Fruit fly (Drosophila melanogaster): ENCODE measurements around the gene twin.

twin gene

DNA sequence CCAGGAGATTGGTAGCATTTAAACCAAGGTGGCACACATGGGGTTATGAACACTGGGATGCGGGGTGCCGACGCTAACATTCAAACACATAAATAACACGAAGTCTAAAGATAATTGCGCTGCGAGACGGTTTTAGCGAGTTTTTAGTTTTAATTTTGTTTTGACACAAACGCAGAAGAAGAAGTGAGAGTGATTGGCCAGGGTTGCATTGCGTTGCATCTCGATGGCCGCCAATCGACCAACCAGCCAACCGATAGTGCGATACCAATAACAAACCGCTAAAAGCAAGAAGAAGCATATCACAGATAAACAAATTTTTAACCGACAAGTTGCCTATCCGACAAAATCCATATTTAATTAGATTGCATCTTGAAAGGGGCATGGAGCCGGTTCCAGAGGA lies 5.0 kb upstream of the twin start, which contains the start of the genes Spps and CG13609 (continued):
- peak; percentile 72 for TF ChIP-seq CG3995 (GFP tag; optimal IDR thresholded peaks at IDR 0.05)
- TF ChIP-seq lilli (GFP tag; optimal IDR thresholded peaks at IDR 0.05): peak; percentile 47
- TF ChIP-seq sqz (GFP tag; optimal IDR thresholded peaks at IDR 0.05): no peak
- peak; percentile 3 for TF ChIP-seq Mes4 (GFP tag; optimal IDR thresholded peaks at IDR 0.05)
- TF ChIP-seq gcm (GFP tag; optimal IDR thresholded peaks at IDR 0.05): no peak
- TF ChIP-seq CG10565 (GFP tag; optimal IDR thresholded peaks at IDR 0.05): no peak
- no peak for TF ChIP-seq CG10654 (GFP tag; optimal IDR thresholded peaks at IDR 0.05)
- TF ChIP-seq CG6683 (GFP tag; optimal IDR thresholded peaks at IDR 0.05): no peak
- TF ChIP-seq Xbp1 (GFP tag; optimal IDR thresholded peaks at IDR 0.05): no peak
- TF ChIP-seq pan (optimal IDR thresholded peaks at IDR 0.05): no peak
- peak in 1 of 2 experiments; percentile 4 for TF ChIP-seq pan (GFP tag; optimal IDR thresholded peaks at IDR 0.05 in 1 of 2, IDR thresholded peaks at IDR 0.05 in 1 of 2)
- TF ChIP-seq CG15269 (tag; optimal IDR thresholded peaks at IDR 0.05): no peak
- TF ChIP-seq grau (tag; optimal IDR thresholded peaks at IDR 0.05): peak; percentile 40
- no peak for TF ChIP-seq CG7839 (tag; optimal IDR thresholded peaks at IDR 0.05)
- TF ChIP-seq Abd-B (GFP tag; optimal IDR thresholded peaks at IDR 0.05): no peak
- TF ChIP-seq pita (GFP tag; optimal IDR thresholded peaks at IDR 0.05): no peak
- TF ChIP-seq Hr39 (optimal IDR thresholded peaks at IDR 0.05): no peak
- no peak for TF ChIP-seq CG13123 (GFP tag; optimal IDR thresholded peaks at IDR 0.05)
- TF ChIP-seq ttk (GFP tag; IDR thresholded peaks at IDR 0.05): no peak
- TF ChIP-seq rib (GFP tag; IDR thresholded peaks at IDR 0.05): no peak
- TF ChIP-seq CG13894 (tag; optimal IDR thresholded peaks at IDR 0.05): no peak
- TF ChIP-seq salm (tag; optimal IDR thresholded peaks at IDR 0.05): no peak
- peak; percentile 51; the same call in 2 of the 3 replicates for TF ChIP-seq row (GFP tag; IDR thresholded peaks at IDR 0.05)
- TF ChIP-seq Oaz (GFP tag; IDR thresholded peaks at IDR 0.05): no peak
- no peak for TF ChIP-seq CG32767 (GFP tag; IDR thresholded peaks at IDR 0.05)
- TF ChIP-seq CG17359 (tag; optimal IDR thresholded peaks at IDR 0.05): no peak
- no peak for TF ChIP-seq da (GFP tag; optimal IDR thresholded peaks at IDR 0.05)
- no peak for TF ChIP-seq CG16863 (GFP tag; optimal IDR thresholded peaks at IDR 0.05)
- TF ChIP-seq prd (optimal IDR thresholded peaks at IDR 0.05): no peak
- TF ChIP-seq prd (GFP tag; IDR thresholded peaks at IDR 0.05): no peak
- TF ChIP-seq Fer2 (tag; optimal IDR thresholded peaks at IDR 0.05): no peak
- no peak for TF ChIP-seq CG31441 (GFP tag; IDR thresholded peaks at IDR 0.05)
- TF ChIP-seq dpn (GFP tag; optimal IDR thresholded peaks at IDR 0.05): peak in 1 of 2 experiments; percentile 38
- peak; percentile 33 for TF ChIP-seq caup (GFP tag; optimal IDR thresholded peaks at IDR 0.05; ENCODE audit: severe bottlenecking)
- TF ChIP-seq Asciz (GFP tag; optimal IDR thresholded peaks at IDR 0.05): no peak
- TF ChIP-seq CG9727 (GFP tag; optimal IDR thresholded peaks at IDR 0.05): no peak
- TF ChIP-seq CG32772 (GFP tag; IDR thresholded peaks at IDR 0.05): no peak
- TF ChIP-seq CoRest (tag; optimal IDR thresholded peaks at IDR 0.05): peak; percentile 24
- no peak for TF ChIP-seq CG11398 (GFP tag; optimal IDR thresholded peaks at IDR 0.05)
- TF ChIP-seq eve (GFP tag; optimal IDR thresholded peaks at IDR 0.05): no peak
- peak; percentile 31 for TF ChIP-seq CG12391 (tag; optimal IDR thresholded peaks at IDR 0.05)
- TF ChIP-seq CG7963 (GFP tag; IDR thresholded peaks at IDR 0.05; ENCODE audit: partially characterized antibody): peak; percentile 98
- TF ChIP-seq CG30431 (GFP tag; optimal IDR thresholded peaks at IDR 0.05): no peak
- TF ChIP-seq HLH4C (GFP tag; IDR thresholded peaks at IDR 0.05; ENCODE audit: partially characterized antibody): peak; percentile 100
- TF ChIP-seq NfI (GFP tag; optimal IDR thresholded peaks at IDR 0.05): peak; percentile 27
- TF ChIP-seq Opbp (GFP tag; IDR thresholded peaks at IDR 0.05; ENCODE audit: partially characterized antibody): peak; percentile 98
- TF ChIP-seq toy (GFP tag; IDR thresholded peaks at IDR 0.05): no peak
- TF ChIP-seq Gsc (GFP tag; IDR thresholded peaks at IDR 0.05): no peak
- TF ChIP-seq ken (GFP tag; IDR thresholded peaks at IDR 0.05): no peak
- no peak for TF ChIP-seq ap (GFP tag; IDR thresholded peaks at IDR 0.05)
- peak; percentile 14 for TF ChIP-seq dm (GFP tag; optimal IDR thresholded peaks at IDR 0.05)
- TF ChIP-seq sob (GFP tag; IDR thresholded peaks at IDR 0.05): peak; percentile 47; the same call in 1 of the 2 replicates
